Worm (Caenorhabditis elegans): ENCODE results near the gene scl-5.

The scl-5 gene

ce11 chrIV:13109751-13110150, 45.9 kb downstream of the scl-5 start, which contains the start of gene best-1:
Gene best-1, minus strand, starts transcription at chrIV:13109779.
- TF ChIP-seq sma-9 (GFP tag; optimal IDR thresholded peaks at IDR 0.05) (peak; percentile 82), sma-9 (tag; optimal IDR thresholded peaks at IDR 0.05) (no peak), alr-1 (tag; optimal IDR thresholded peaks at IDR 0.05) (no peak), nhr-21 (tag; optimal IDR thresholded peaks at IDR 0.05) (peak; percentile 74), nhr-129 (tag; optimal IDR thresholded peaks at IDR 0.05) (peak; percentile 5), nhr-237 (tag; optimal IDR thresholded peaks at IDR 0.05) (no peak), ZK546.5 (tag; optimal IDR thresholded peaks at IDR 0.05) (no peak), R02D3.7 (tag; optimal IDR thresholded peaks at IDR 0.05) (no peak), F13H6.1 (tag; optimal IDR thresholded peaks at IDR 0.05) (no peak), nhr-10 (tag; optimal IDR thresholded peaks at IDR 0.05) (no peak), crh-2 (tag; optimal IDR thresholded peaks at IDR 0.05) (peak; percentile 26), ama-1 (optimal IDR thresholded peaks at IDR 0.05) (no peak), blmp-1 (tag; optimal IDR thresholded peaks at IDR 0.05; ENCODE audit: insufficient read depth) (peak; percentile 26), elt-1 (tag; optimal IDR thresholded peaks at IDR 0.05) (no peak), snpc-4 (tag; optimal IDR thresholded peaks at IDR 0.05) (no peak), ztf-4 (tag; optimal IDR thresholded peaks at IDR 0.05) (no peak), zag-1 (tag; optimal IDR thresholded peaks at IDR 0.05) (no peak), sma-3 (GFP tag; optimal IDR thresholded peaks at IDR 0.05) (peak; percentile 56), ztf-11 (tag; optimal IDR thresholded peaks at IDR 0.05) (no peak), nhr-12 (tag; optimal IDR thresholded peaks at IDR 0.05) (no peak), Y55F3AM.14 (GFP tag; optimal IDR thresholded peaks at IDR 0.05) (no peak), sem-4 (tag; optimal IDR thresholded peaks at IDR 0.05) (no peak), mbf-1 (tag; optimal IDR thresholded peaks at IDR 0.05) (no peak), unc-55 (GFP tag; optimal IDR thresholded peaks at IDR 0.05) (no peak), mab-5 (tag; optimal IDR thresholded peaks at IDR 0.05) (no peak), gmeb-1 (tag; optimal IDR thresholded peaks at IDR 0.05) (no peak), peb-1 (tag; optimal IDR thresholded peaks at IDR 0.05) (no peak)

- TF ChIP-seq nhr-21 (tag; optimal IDR thresholded peaks at IDR 0.05), result peak; percentile 57
- peak; percentile 11 for TF ChIP-seq fos-1 (tag; optimal IDR thresholded peaks at IDR 0.05)
- no peak for TF ChIP-seq zag-1 (tag; optimal IDR thresholded peaks at IDR 0.05)
- TF ChIP-seq C34F6.9 (tag; optimal IDR thresholded peaks at IDR 0.05), result no peak
- TF ChIP-seq nhr-25 (tag; optimal IDR thresholded peaks at IDR 0.05), result peak; percentile 11
- no peak for TF ChIP-seq nhr-237 (tag; optimal IDR thresholded peaks at IDR 0.05)
- no peak for TF ChIP-seq nhr-77 (tag; optimal IDR thresholded peaks at IDR 0.05)
- TF ChIP-seq ztf-11 (tag; optimal IDR thresholded peaks at IDR 0.05), result no peak
- peak; percentile 55 for TF ChIP-seq nhr-129 (tag; optimal IDR thresholded peaks at IDR 0.05)
These were observed 47.1 kb downstream of the scl-5 start for ce11 chrIV:13110876-13111275.

- TF ChIP-seq nhr-12 (tag; optimal IDR thresholded peaks at IDR 0.05), result no peak
- no peak for TF ChIP-seq nhr-237 (tag; optimal IDR thresholded peaks at IDR 0.05)
- TF ChIP-seq skn-1 (tag; optimal IDR thresholded peaks at IDR 0.05), result no peak
- TF ChIP-seq elt-3 (tag; optimal IDR thresholded peaks at IDR 0.05), result no peak
- TF ChIP-seq unc-62 (GFP tag; optimal IDR thresholded peaks at IDR 0.05), result no peak
- no peak for TF ChIP-seq sma-9 (GFP tag; optimal IDR thresholded peaks at IDR 0.05)
- no peak for TF ChIP-seq sma-9 (tag; optimal IDR thresholded peaks at IDR 0.05)
- no peak for TF ChIP-seq nhr-21 (tag; optimal IDR thresholded peaks at IDR 0.05)
- TF ChIP-seq ztf-4 (tag; optimal IDR thresholded peaks at IDR 0.05), result no peak
- no peak for TF ChIP-seq ztf-11 (tag; optimal IDR thresholded peaks at IDR 0.05)
- TF ChIP-seq lin-11 (tag; optimal IDR thresholded peaks at IDR 0.05), result no peak
- TF ChIP-seq mbf-1 (tag; optimal IDR thresholded peaks at IDR 0.05), result no peak
- TF ChIP-seq unc-55 (GFP tag; optimal IDR thresholded peaks at IDR 0.05), result no peak
- no peak for TF ChIP-seq nhr-77 (tag; optimal IDR thresholded peaks at IDR 0.05)
- no peak for TF ChIP-seq ama-1 (optimal IDR thresholded peaks at IDR 0.05)
- TF ChIP-seq nhr-23 (tag; optimal IDR thresholded peaks at IDR 0.05), result no peak
- no peak for TF ChIP-seq nhr-25 (tag; optimal IDR thresholded peaks at IDR 0.05)
- TF ChIP-seq unc-39 (tag; optimal IDR thresholded peaks at IDR 0.05), result no peak
These were observed 49.2 kb downstream of the scl-5 start, which contains the start of gene best-2 for ce11 chrIV:13112982-13113381. Gene best-2, minus strand, starts transcription at chrIV:13113082.
